Worm (Caenorhabditis elegans) whole organism, L1 larva: ENCODE measurements around the gene pab-2.

Experiments used
- C16A3.4 ChIP-seq: fragments of 150-350 bp; optimal IDR thresholded peaks from 2 replicates; lab custom pipeline; 2014; ENCODE audit warnings: missing biosample characterization, missing genetic modification characterization
- Y116A8C.19 ChIP-seq: sonication (generic microtip); optimal IDR thresholded peaks from 2 replicates; lab custom pipeline; 2016; ENCODE audit warnings: missing compliant biosample characterization, missing genetic modification characterization, borderline replicate concordance
- alr-1 ChIP-seq: fragments of 200-800 bp; sonication (Bioruptor generic); optimal IDR thresholded peaks from 2 replicates; lab custom pipeline; 2018; ENCODE audit warnings: borderline replicate concordance, mild to moderate bottlenecking, missing genetic modification characterization, missing compliant biosample characterization
- aly-2 ChIP-seq: fragments of 150-350 bp; optimal IDR thresholded peaks from 2 replicates; lab custom pipeline; 2014; ENCODE audit warnings: missing biosample characterization, missing genetic modification characterization
- ama-1 ChIP-seq: fragments of 150-350 bp; optimal IDR thresholded peaks from 2 replicates; lab custom pipeline; 2014
- blmp-1 ChIP-seq: fragments of 150-350 bp; optimal IDR thresholded peaks from 2 replicates; lab custom pipeline; 2014; ENCODE audit warnings: missing biosample characterization, missing genetic modification characterization
- ceh-82 ChIP-seq, 3 experiments: fragments of 150-350 bp in 1 of 3; sonication (generic microtip) in 2 of 3; optimal IDR thresholded peaks; 2 replicates each; lab custom pipeline; 2014 to 2017; ENCODE audit warnings: missing biosample characterization in 3 of 3, missing genetic modification characterization in 3 of 3
- efl-1 ChIP-seq, 4 experiments: fragments of 150-350 bp; optimal IDR thresholded peaks in 3 of 4; peaks in 1 of 4; 1 replicate in 1 of 4; 2 replicates in 3 of 4; lab custom pipeline; 2014; ENCODE audit warnings: missing biosample characterization in 2 of 4, missing genetic modification characterization in 2 of 4, missing genetic modification reagents in 2 of 4
- egl-13 ChIP-seq: sonication (generic microtip); optimal IDR thresholded peaks from 2 replicates; lab custom pipeline; 2016; ENCODE audit warnings: missing genotype, missing genetic modification reagents, missing genetic modification characterization, missing compliant biosample characterization
- elt-2 ChIP-seq: sonication (generic microtip); optimal IDR thresholded peaks from 2 replicates; lab custom pipeline; 2016; ENCODE audit warnings: missing genetic modification characterization, mild to moderate bottlenecking, inconsistent platforms, missing compliant biosample characterization, missing genetic modification reagents
- elt-3 ChIP-seq, 6 experiments: fragments of 150-350 bp in 1 of 6; sonication (generic microtip); optimal IDR thresholded peaks; 2 replicates each; lab custom pipeline; 2017 to 2018; ENCODE audit warnings: missing biosample characterization in 6 of 6, missing genetic modification characterization in 6 of 6, inconsistent platforms in 1 of 6
- fkh-10 ChIP-seq: sonication (generic microtip); optimal IDR thresholded peaks from 2 replicates; lab custom pipeline; 2017; ENCODE audit warnings: missing biosample characterization, missing genetic modification reagents, missing genetic modification characterization
- fos-1 ChIP-seq: fragments of 150-350 bp; optimal IDR thresholded peaks from 2 replicates; lab custom pipeline; 2014; ENCODE audit warnings: missing biosample characterization, missing genetic modification characterization
- irx-1 ChIP-seq: sonication (generic microtip); optimal IDR thresholded peaks from 2 replicates; lab custom pipeline; 2016; ENCODE audit warnings: missing genetic modification characterization, missing compliant biosample characterization
- lin-13 ChIP-seq: fragments of 150-350 bp; optimal IDR thresholded peaks from 2 replicates; lab custom pipeline; 2014; ENCODE audit warnings: missing biosample characterization, missing genetic modification reagents, missing genetic modification characterization
- lin-14 ChIP-seq: fragments of 200-800 bp; sonication (Bioruptor generic); optimal IDR thresholded peaks from 2 replicates; lab custom pipeline; 2018; ENCODE audit warnings: mild to moderate bottlenecking, missing genetic modification characterization, moderate library complexity, missing compliant biosample characterization
- lin-35 ChIP-seq, 2 experiments: fragments of 150-350 bp; optimal IDR thresholded peaks; 2 replicates each; lab custom pipeline; 2014; ENCODE audit warnings: missing biosample characterization in 2 of 2, missing genetic modification characterization in 2 of 2, missing genetic modification reagents in 2 of 2
- lin-39 ChIP-seq: fragments of 150-350 bp; optimal IDR thresholded peaks from 2 replicates; lab custom pipeline; 2014; ENCODE audit warnings: missing biosample characterization, missing genetic modification reagents, missing genetic modification characterization
- lsy-2 ChIP-seq, 2 experiments: fragments of 150-350 bp; optimal IDR thresholded peaks; 2 replicates each; lab custom pipeline; 2014; ENCODE audit warnings: missing biosample characterization in 2 of 2, missing genetic modification characterization in 2 of 2
- mdl-1 ChIP-seq, 2 experiments: fragments of 150-350 bp; optimal IDR thresholded peaks; 2 replicates each; lab custom pipeline; 2014 to 2017; ENCODE audit warnings: missing biosample characterization in 2 of 2, missing genetic modification characterization in 2 of 2, inconsistent platforms in 1 of 2
- mep-1 ChIP-seq: fragments of 150-350 bp; optimal IDR thresholded peaks from 2 replicates; lab custom pipeline; 2014; ENCODE audit warnings: missing biosample characterization, missing genetic modification characterization
- nhr-11 ChIP-seq: fragments of 150-350 bp; optimal IDR thresholded peaks from 2 replicates; lab custom pipeline; 2014; ENCODE audit warnings: missing biosample characterization, missing genetic modification characterization
- nhr-12 ChIP-seq: sonication (generic microtip); optimal IDR thresholded peaks from 2 replicates; lab custom pipeline; 2017; ENCODE audit warnings: missing biosample characterization, missing genetic modification characterization
- nhr-19 ChIP-seq: fragments of 200-800 bp; sonication (Bioruptor generic); conservative IDR thresholded peaks from 2 replicates; pipeline ENCODE4 v1.3.6; 2022; ENCODE audit warnings: missing genetic modification characterization, missing compliant biosample characterization
- nhr-20 ChIP-seq: sonication (generic microtip); optimal IDR thresholded peaks from 2 replicates; lab custom pipeline; 2016; ENCODE audit warnings: mild to moderate bottlenecking, missing genetic modification characterization, missing compliant biosample characterization
- nhr-47 ChIP-seq: sonication (generic microtip); optimal IDR thresholded peaks from 2 replicates; lab custom pipeline; 2016; ENCODE audit warnings: mild to moderate bottlenecking, missing genetic modification characterization, moderate library complexity, missing compliant biosample characterization
- nhr-71 ChIP-seq: sonication (generic microtip); optimal IDR thresholded peaks from 2 replicates; lab custom pipeline; 2016; ENCODE audit warnings: mild to moderate bottlenecking, missing genetic modification characterization, moderate library complexity, missing compliant biosample characterization
- nhr-77 ChIP-seq: fragments of 150-350 bp; optimal IDR thresholded peaks from 2 replicates; lab custom pipeline; 2014; ENCODE audit warnings: missing biosample characterization, missing genetic modification characterization
- nhr-85 ChIP-seq: sonication (generic microtip); peaks from one replicate; lab custom pipeline; 2016; ENCODE audit warnings: missing genetic modification characterization, inconsistent platforms, missing compliant biosample characterization
- nhr-90 ChIP-seq: sonication (generic microtip); optimal IDR thresholded peaks from 2 replicates; lab custom pipeline; 2016; ENCODE audit warnings: mild to moderate bottlenecking, missing genetic modification characterization, missing compliant biosample characterization; ENCODE audit not compliant: poor library complexity
- pag-3 ChIP-seq: sonication (generic microtip); optimal IDR thresholded peaks from 2 replicates; lab custom pipeline; 2017; ENCODE audit warnings: missing genetic modification characterization, mild to moderate bottlenecking, missing compliant biosample characterization, antibody characterized with exemption, borderline replicate concordance; ENCODE audit not compliant: insufficient read depth
- pax-3 ChIP-seq: fragments of 200-800 bp; sonication (Bioruptor generic); optimal IDR thresholded peaks from 2 replicates; lab custom pipeline; 2018; ENCODE audit warnings: mild to moderate bottlenecking, missing genetic modification characterization, moderate library complexity, missing compliant biosample characterization
- skn-1 ChIP-seq: fragments of 150-350 bp; optimal IDR thresholded peaks from 2 replicates; lab custom pipeline; 2014; ENCODE audit warnings: missing biosample characterization, missing genetic modification characterization
- snu-23 ChIP-seq: sonication (generic microtip); optimal IDR thresholded peaks from 2 replicates; lab custom pipeline; 2016; ENCODE audit warnings: missing genetic modification characterization, missing compliant biosample characterization
- sptf-1 ChIP-seq: fragments of 150-350 bp; optimal IDR thresholded peaks from 2 replicates; lab custom pipeline; 2014; ENCODE audit warnings: missing biosample characterization, missing genetic modification characterization
- sup-37 ChIP-seq: fragments of 200-800 bp; sonication (Bioruptor generic); optimal IDR thresholded peaks from 2 replicates; lab custom pipeline; 2018; ENCODE audit warnings: mild to moderate bottlenecking, missing genetic modification characterization, missing compliant biosample characterization
- swsn-7 ChIP-seq: sonication (generic microtip); optimal IDR thresholded peaks from 2 replicates; lab custom pipeline; 2016; ENCODE audit warnings: missing genetic modification characterization, missing compliant biosample characterization
- tbx-2 ChIP-seq: sonication (generic microtip); optimal IDR thresholded peaks from 2 replicates; lab custom pipeline; 2016; ENCODE audit warnings: missing genetic modification characterization, missing compliant biosample characterization
- unc-62 ChIP-seq: fragments of 150-350 bp; optimal IDR thresholded peaks from 2 replicates; lab custom pipeline; 2014; ENCODE audit warnings: missing biosample characterization, missing genetic modification reagents, missing genetic modification characterization
- unc-86 ChIP-seq: sonication (generic microtip); optimal IDR thresholded peaks from 2 replicates; lab custom pipeline; 2016; ENCODE audit warnings: missing genetic modification characterization, missing compliant biosample characterization
- unc-98 ChIP-seq: fragments of 200-800 bp; sonication (Bioruptor generic); IDR thresholded peaks from 2 replicates; pipeline ENCODE4 v1.3.6; 2022; ENCODE audit warnings: missing genetic modification characterization, missing compliant biosample characterization
- ztf-4 ChIP-seq: fragments of 150-350 bp; optimal IDR thresholded peaks from 2 replicates; lab custom pipeline; 2014; ENCODE audit warnings: missing biosample characterization, missing genetic modification characterization

pab-2 gene

ce11 chrX:13544544-13545021 is 17.4 kb upstream of the pab-2 start:
- no peak for TF ChIP-seq unc-62
- no peak for TF ChIP-seq sptf-1
- TF ChIP-seq unc-86 (tag; lab: Kevin White, UChicago), result peak; percentile 33
- TF ChIP-seq egl-13 (tag; lab: Kevin White, UChicago), result peak; percentile 32
- no peak for TF ChIP-seq elt-2 (tag; lab: Kevin White, UChicago)
- peak; percentile 26 for TF ChIP-seq blmp-1
- no peak for TF ChIP-seq irx-1 (tag; lab: Kevin White, UChicago)
- TF ChIP-seq efl-1 (optimal IDR thresholded peaks at IDR 0.05; lab: Kevin White, UChicago), result no peak
- peak in 1 of 2 experiments; percentile 73 for TF ChIP-seq efl-1 (GFP tag; optimal IDR thresholded peaks at IDR 0.05 in 1 of 2; lab: Kevin White, UChicago)
- TF ChIP-seq nhr-71 (tag; lab: Kevin White, UChicago), result peak; percentile 12
- no peak for TF ChIP-seq lin-35 (GFP tag; optimal IDR thresholded peaks at IDR 0.05; lab: Kevin White, UChicago)
- TF ChIP-seq lsy-2 (tag; optimal IDR thresholded peaks at IDR 0.05; lab: Kevin White, UChicago), result peak in 1 of 2 experiments; percentile 50
- TF ChIP-seq C16A3.4 (tag; lab: Kevin White, UChicago), result peak; percentile 33
- TF ChIP-seq nhr-47 (tag; lab: Kevin White, UChicago), result peak; percentile 42
- no peak for TF ChIP-seq nhr-19 (GFP tag; lab: Robert Waterston, UW)
- no peak for TF ChIP-seq Y116A8C.19 (tag; lab: Kevin White, UChicago)
- peak; percentile 39 for TF ChIP-seq lin-14 (GFP tag; lab: Kevin White, UChicago)
- no peak for TF ChIP-seq lin-13 (GFP tag; lab: Kevin White, UChicago)
- no peak for TF ChIP-seq nhr-11 (tag; lab: Kevin White, UChicago)
- TF ChIP-seq nhr-20 (tag; lab: Kevin White, UChicago), result peak; percentile 23
- peak; percentile 68 for TF ChIP-seq ama-1 (lab: Kevin White, UChicago)
- TF ChIP-seq fos-1, result no peak
- TF ChIP-seq nhr-85 (tag; lab: Kevin White, UChicago), result peak; percentile 51
- peak in 1 of 6 experiments; percentile 60 for TF ChIP-seq elt-3 (tag; optimal IDR thresholded peaks at IDR 0.05; lab: Kevin White, UChicago)
- no peak for TF ChIP-seq swsn-7 (tag; lab: Kevin White, UChicago)
- TF ChIP-seq ztf-4 (tag; lab: Kevin White, UChicago), result no peak
- peak; percentile 22 for TF ChIP-seq nhr-90 (tag; lab: Kevin White, UChicago)
- no peak for TF ChIP-seq pax-3 (tag; lab: Kevin White, UChicago)
- TF ChIP-seq sup-37 (GFP tag; lab: Kevin White, UChicago), result no peak

ce11 chrX:13543350-13543749 is 16.1 kb upstream of the pab-2 start:
- no peak for TF ChIP-seq unc-98 (GFP tag; lab: Robert Waterston, UW)
- TF ChIP-seq fkh-10, result no peak
- TF ChIP-seq skn-1 (tag; lab: Kevin White, UChicago), result no peak
- TF ChIP-seq lin-39 (tag; lab: Kevin White, UChicago), result no peak
- no peak for TF ChIP-seq nhr-77 (tag; lab: Kevin White, UChicago)
- TF ChIP-seq aly-2 (tag; lab: Kevin White, UChicago), result no peak
- no peak for TF ChIP-seq tbx-2 (tag; lab: Kevin White, UChicago)
- TF ChIP-seq nhr-12, result no peak
- peak in 1 of 2 experiments; percentile 8 for TF ChIP-seq lin-35 (GFP tag; optimal IDR thresholded peaks at IDR 0.05; lab: Kevin White, UChicago)
- peak in 1 of 2 experiments; percentile 2 for TF ChIP-seq lsy-2 (tag; optimal IDR thresholded peaks at IDR 0.05; lab: Kevin White, UChicago)
- TF ChIP-seq, all 84 proteins: peak for 2

ce11 chrX:13542757-13543156 is 15.5 kb upstream of the pab-2 start:
- peak; percentile 76 for TF ChIP-seq lin-14 (GFP tag; lab: Kevin White, UChicago)
- TF ChIP-seq ceh-82 (tag; optimal IDR thresholded peaks at IDR 0.05; lab: Kevin White, UChicago), result peak in 1 of 3 experiments; percentile 15
- peak in 1 of 2 experiments; percentile 21 for TF ChIP-seq mdl-1 (tag; optimal IDR thresholded peaks at IDR 0.05; lab: Kevin White, UChicago)
- TF ChIP-seq mep-1 (tag; lab: Kevin White, UChicago), result peak; percentile 59
- peak; percentile 25 for TF ChIP-seq nhr-71 (tag; lab: Kevin White, UChicago)
- peak in 1 of 6 experiments; percentile 15 for TF ChIP-seq elt-3 (tag; optimal IDR thresholded peaks at IDR 0.05; lab: Kevin White, UChicago)
- peak; percentile 12 for TF ChIP-seq nhr-47 (tag; lab: Kevin White, UChicago)
- no peak for TF ChIP-seq nhr-85 (tag; lab: Kevin White, UChicago)
- TF ChIP-seq tbx-2 (tag; lab: Kevin White, UChicago), result peak; percentile 7
- TF ChIP-seq snu-23 (GFP tag; lab: Kevin White, UChicago), result peak; percentile 20
- TF ChIP-seq pag-3, result peak; percentile 26
- no peak for TF ChIP-seq C16A3.4 (tag; lab: Kevin White, UChicago)
- TF ChIP-seq lsy-2 (tag; optimal IDR thresholded peaks at IDR 0.05; lab: Kevin White, UChicago), result peak in 1 of 2 experiments; percentile 55
- TF ChIP-seq blmp-1, result peak; percentile 73
- no peak for TF ChIP-seq alr-1
